Worm (Caenorhabditis elegans): ENCODE results near the gene exp-1.

exp-1 gene

DNA sequence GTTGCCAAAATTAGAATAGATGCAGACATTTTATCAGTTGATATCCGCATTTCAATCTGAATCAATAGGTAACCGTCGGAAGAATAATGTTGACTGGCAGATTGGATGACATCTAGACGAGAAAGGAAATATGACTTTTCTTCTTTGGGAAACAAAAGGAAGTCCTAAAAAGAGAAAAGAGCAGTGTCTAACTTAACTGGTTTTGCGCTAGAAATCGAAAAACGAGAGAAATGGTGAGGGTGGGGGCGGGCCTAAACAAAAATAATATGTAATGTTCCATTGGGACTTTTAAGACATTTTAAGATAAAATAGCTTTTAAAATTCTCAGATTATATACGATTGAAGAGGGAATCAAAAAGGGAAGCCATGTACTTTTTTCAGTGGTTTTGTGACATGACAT, at the start of gene exp-1:
TSS of gene exp-1 (minus strand) at position 101 of the 400 bp plus-strand sequence.
- TF ChIP-seq T26A8.4 (GFP tag; IDR thresholded peaks at IDR 0.05) (no peak), R02D3.7 (tag; optimal IDR thresholded peaks at IDR 0.05) (no peak), F37D6.2 (tag; optimal IDR thresholded peaks at IDR 0.05) (no peak), unc-39 (tag; optimal IDR thresholded peaks at IDR 0.05) (no peak)

DNA sequence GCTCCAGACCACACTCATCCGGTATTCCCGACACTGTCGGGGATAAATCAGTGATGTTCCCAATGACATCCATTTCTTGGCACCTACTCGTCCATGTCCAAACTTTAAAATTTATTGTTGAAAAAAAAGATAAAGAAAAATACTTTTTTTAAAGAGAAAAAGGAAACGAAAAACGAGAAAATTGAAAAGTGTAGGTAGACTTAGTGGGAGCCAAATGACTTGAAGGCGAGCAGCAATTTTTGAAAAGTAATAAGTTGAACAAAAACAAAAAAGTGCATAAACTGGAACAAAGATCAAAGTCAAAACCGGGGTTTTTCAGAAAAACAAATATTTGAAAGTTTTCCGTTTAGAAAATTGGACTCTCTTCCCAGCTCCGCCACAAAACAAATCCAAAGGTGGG, 47.2 kb upstream of the exp-1 start, which contains the start of gene daf-37:
TSS of gene daf-37 (minus strand) at position 101 of the 400 bp plus-strand sequence.
- peak; percentile 44 for TF ChIP-seq aha-1 (tag)
- no peak for TF ChIP-seq daf-19 (GFP tag; conservative IDR thresholded peaks at IDR 0.05)

DNA sequence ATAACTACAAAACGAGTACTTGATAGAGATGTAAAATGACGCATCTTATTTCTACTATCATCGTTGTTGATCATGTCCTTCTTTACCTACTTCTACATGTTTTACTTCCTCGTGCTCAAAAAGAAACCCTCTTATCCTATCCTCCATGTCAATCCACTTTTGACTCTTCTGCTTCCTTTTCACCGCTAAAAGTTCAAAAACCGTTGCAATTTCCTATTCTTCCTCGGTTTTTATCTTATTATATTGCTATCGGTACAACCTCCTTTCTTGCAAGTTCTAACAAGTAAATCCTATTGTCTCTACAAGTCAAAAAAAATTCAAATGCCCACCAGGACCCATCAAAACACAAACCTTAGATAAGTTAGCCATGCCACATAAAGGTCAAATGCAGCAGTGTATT, 46.4 kb upstream of the exp-1 start:
- peak; percentile 51 for TF ChIP-seq fkh-10 (GFP tag; optimal IDR thresholded peaks at IDR 0.05)
- no peak for TF ChIP-seq vab-7 (GFP tag; IDR thresholded peaks at IDR 0.05)

DNA sequence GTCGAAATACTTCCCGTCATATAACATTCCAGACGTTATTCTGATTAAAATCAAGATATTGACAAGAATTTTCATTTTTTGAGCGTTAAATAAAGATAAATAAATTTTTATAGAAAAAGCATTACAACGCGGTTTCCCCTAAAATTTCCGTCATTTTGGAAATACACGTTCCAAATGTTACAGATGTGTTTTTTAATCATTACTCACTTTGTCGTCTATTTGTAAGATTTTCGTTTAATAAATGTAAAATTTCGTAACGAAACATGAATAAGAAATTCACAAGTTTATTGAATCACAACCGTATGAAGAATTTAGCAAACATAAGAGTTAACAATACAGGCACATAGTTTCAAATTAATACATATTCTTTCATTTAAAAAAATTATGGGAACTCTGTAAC, 42.0 kb upstream of the exp-1 start, which contains the start of gene C30B5.17:
TSS of gene C30B5.17 (minus strand) at position 101 of the 400 bp plus-strand sequence.
- TF ChIP-seq lim-7 (GFP tag; IDR thresholded peaks at IDR 0.05) (no peak), pqm-1 (tag; optimal IDR thresholded peaks at IDR 0.05) (no peak), Y48G9A.11 (GFP tag; IDR thresholded peaks at IDR 0.05) (no peak), nhr-41 (GFP tag; IDR thresholded peaks at IDR 0.05) (no peak), R02D3.7 (tag; optimal IDR thresholded peaks at IDR 0.05) (no peak), cey-2 (tag; optimal IDR thresholded peaks at IDR 0.05; ENCODE audit: borderline replicate concordance, insufficient read depth) (no peak), pha-4 (GFP tag; IDR thresholded peaks at IDR 0.05) (no peak), pha-4 (tag; optimal IDR thresholded peaks at IDR 0.05) (no peak), aha-1 (tag) (no peak), zip-2 (tag; optimal IDR thresholded peaks at IDR 0.05) (no peak), skn-1 (tag; optimal IDR thresholded peaks at IDR 0.05) (no peak), hlh-30 (tag; optimal IDR thresholded peaks at IDR 0.05; ENCODE audit: insufficient read depth) (no peak), ceh-62 (tag; optimal IDR thresholded peaks at IDR 0.05) (no peak), daf-12 (tag; optimal IDR thresholded peaks at IDR 0.05) (no peak)

DNA sequence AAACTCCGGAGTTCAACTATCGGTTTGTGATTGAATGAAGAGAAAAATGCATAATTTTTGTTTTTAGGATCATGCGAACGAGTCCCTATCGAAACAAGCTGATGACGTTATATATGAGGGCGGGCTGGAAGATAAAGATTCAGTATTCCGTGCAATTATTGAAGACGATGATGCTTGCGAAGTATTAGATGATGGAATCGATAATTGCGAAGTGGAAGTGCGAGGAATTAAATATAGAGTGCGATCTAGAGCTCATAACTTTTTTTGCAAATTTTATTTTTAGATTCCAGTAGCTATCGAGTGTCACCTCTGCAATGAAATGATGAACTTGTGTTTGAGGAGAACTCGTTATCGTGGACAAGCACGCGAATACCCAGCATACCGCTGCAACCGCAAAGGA, 38.1 kb upstream of the exp-1 start:
- TF ChIP-seq T26A8.4 (GFP tag; IDR thresholded peaks at IDR 0.05) (no peak), ceh-62 (tag; optimal IDR thresholded peaks at IDR 0.05) (no peak), duxl-1 (tag; optimal IDR thresholded peaks at IDR 0.05; ENCODE audit: poor library complexity) (no peak), daf-8 (GFP tag; IDR thresholded peaks at IDR 0.05) (no peak), F49E8.2 (tag; optimal IDR thresholded peaks at IDR 0.05; ENCODE audit: borderline replicate concordance) (no peak), madf-5 (GFP tag; IDR thresholded peaks at IDR 0.05) (no peak), hif-1 (tag; optimal IDR thresholded peaks at IDR 0.05) (no peak), nhr-48 (tag; optimal IDR thresholded peaks at IDR 0.05) (no peak), lim-7 (GFP tag; IDR thresholded peaks at IDR 0.05) (no peak), daf-19 (GFP tag; conservative IDR thresholded peaks at IDR 0.05) (no peak), lsy-2 (tag; optimal IDR thresholded peaks at IDR 0.05) (no peak), skn-1 (tag; optimal IDR thresholded peaks at IDR 0.05) (no peak), nhr-76 (tag; optimal IDR thresholded peaks at IDR 0.05) (no peak), mdl-1 (tag; optimal IDR thresholded peaks at IDR 0.05) (no peak), F10B5.3 (tag; optimal IDR thresholded peaks at IDR 0.05) (no peak), F44E2.7 (GFP tag; IDR thresholded peaks at IDR 0.05) (no peak)

DNA sequence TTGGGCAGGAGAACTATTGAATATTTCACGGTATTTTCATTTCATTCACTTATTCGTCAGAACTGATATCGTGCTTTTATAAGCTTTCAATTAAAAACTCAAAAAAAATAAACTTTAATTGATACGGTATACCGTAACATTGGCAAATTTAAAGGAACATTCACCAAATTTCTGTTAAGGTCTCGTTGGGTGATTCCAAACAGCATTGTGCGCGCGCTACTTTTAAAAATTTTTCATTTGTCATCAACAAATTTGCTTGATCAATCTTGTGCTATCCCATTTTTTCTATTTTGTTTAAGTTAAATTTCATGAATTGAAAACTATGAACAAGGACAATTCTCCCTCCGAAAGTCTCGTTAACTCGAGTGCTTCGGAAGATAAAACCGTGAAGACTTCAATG, 37.6 kb upstream of the exp-1 start, which contains the start of gene szy-4:
TSS of gene szy-4 (plus strand) at position 229 of the 400 bp plus-strand sequence.
- TF ChIP-seq unc-130 (GFP tag; optimal IDR thresholded peaks at IDR 0.05) (peak; percentile 34), ama-1 (optimal IDR thresholded peaks at IDR 0.05) (no peak)

All from whole organism, L4 larva.